Worm (Caenorhabditis elegans) whole organism, late embryonic: ENCODE results near the gene sru-12.

Source experiments
- ceh-31 ChIP-seq: sonication (generic microtip); optimal IDR thresholded peaks from 2 replicates; lab custom pipeline; 2016; ENCODE audit warnings: missing genetic modification characterization, missing compliant biosample characterization
- ceh-34 ChIP-seq: sonication (generic microtip); optimal IDR thresholded peaks from 2 replicates; lab custom pipeline; 2016; ENCODE audit warnings: mild to moderate bottlenecking, missing genetic modification characterization, missing compliant biosample characterization
- ceh-9 ChIP-seq: sonication (generic microtip); optimal IDR thresholded peaks from 2 replicates; lab custom pipeline; 2016; ENCODE audit warnings: mild to moderate bottlenecking, missing genetic modification characterization, inconsistent platforms, missing compliant biosample characterization
- elt-4 ChIP-seq: sonication (generic microtip); optimal IDR thresholded peaks from 2 replicates; lab custom pipeline; 2016; ENCODE audit warnings: missing genetic modification characterization, missing compliant biosample characterization
- ets-4 ChIP-seq: sonication (generic microtip); optimal IDR thresholded peaks from 2 replicates; lab custom pipeline; 2016; ENCODE audit warnings: missing genetic modification characterization, missing compliant biosample characterization
- fkh-10 ChIP-seq: fragments of 150-350 bp; optimal IDR thresholded peaks from 2 replicates; lab custom pipeline; 2014; ENCODE audit warnings: missing biosample characterization, missing genetic modification reagents, missing genetic modification characterization
- lim-6 ChIP-seq: sonication (generic microtip); optimal IDR thresholded peaks from 2 replicates; lab custom pipeline; 2016; ENCODE audit warnings: missing genetic modification characterization, missing compliant biosample characterization
- lin-11 ChIP-seq: fragments of 200-800 bp; sonication (Bioruptor generic); optimal IDR thresholded peaks from 2 replicates; lab custom pipeline; 2018; ENCODE audit warnings: mild to moderate bottlenecking, missing genetic modification characterization, missing compliant biosample characterization
- nfya-1 ChIP-seq: sonication (generic microtip); optimal IDR thresholded peaks from 2 replicates; lab custom pipeline; 2017; ENCODE audit warnings: missing genetic modification characterization, mild to moderate bottlenecking, missing compliant biosample characterization, antibody characterized with exemption, moderate library complexity
- nhr-11 ChIP-seq: fragments of 150-350 bp; optimal IDR thresholded peaks from 2 replicates; lab custom pipeline; 2014; ENCODE audit warnings: missing biosample characterization, missing genetic modification characterization
- nhr-232 ChIP-seq: sonication (generic microtip); optimal IDR thresholded peaks from 2 replicates; lab custom pipeline; 2016; ENCODE audit warnings: missing genetic modification characterization, missing compliant biosample characterization
- pqm-1 ChIP-seq: sonication (generic microtip); optimal IDR thresholded peaks from 2 replicates; lab custom pipeline; 2016; ENCODE audit warnings: missing genetic modification characterization, missing compliant biosample characterization
- rnt-1 ChIP-seq: sonication (generic microtip); optimal IDR thresholded peaks from 2 replicates; lab custom pipeline; 2016; ENCODE audit warnings: missing genetic modification characterization, missing compliant biosample characterization

- TF ChIP-seq nhr-11 (tag; lab: Kevin White, UChicago) (no peak), nfya-1 (tag; lab: Kevin White, UChicago) (no peak), ets-4 (no peak), fkh-10 (GFP tag; lab: Kevin White, UChicago) (no peak), ceh-34 (tag; lab: Kevin White, UChicago) (no peak), pqm-1 (tag; lab: Kevin White, UChicago) (no peak), nhr-232 (no peak), lim-6 (tag; lab: Kevin White, UChicago) (no peak), ceh-9 (tag; lab: Kevin White, UChicago) (no peak), rnt-1 (tag; lab: Kevin White, UChicago) (no peak), elt-4 (no peak), ceh-31 (tag; lab: Kevin White, UChicago) (no peak), lin-11 (tag; lab: Kevin White, UChicago) (no peak)
Measured at ce11 chrIV:13632613-13633012, 49.6 kb downstream of the sru-12 start.
